Fruit fly (Drosophila melanogaster): Measurements from ENCODE around the gene CG32313.

The CG32313 gene

dm6 chr3L:1495803-1496202 lies 49.7 kb downstream of the CG32313 start:
- no peak for TF ChIP-seq noc (tag; optimal IDR thresholded peaks at IDR 0.05)

Data from whole organism, larva.